Worm (Caenorhabditis elegans): ENCODE data around the gene srbc-55.

DNA sequence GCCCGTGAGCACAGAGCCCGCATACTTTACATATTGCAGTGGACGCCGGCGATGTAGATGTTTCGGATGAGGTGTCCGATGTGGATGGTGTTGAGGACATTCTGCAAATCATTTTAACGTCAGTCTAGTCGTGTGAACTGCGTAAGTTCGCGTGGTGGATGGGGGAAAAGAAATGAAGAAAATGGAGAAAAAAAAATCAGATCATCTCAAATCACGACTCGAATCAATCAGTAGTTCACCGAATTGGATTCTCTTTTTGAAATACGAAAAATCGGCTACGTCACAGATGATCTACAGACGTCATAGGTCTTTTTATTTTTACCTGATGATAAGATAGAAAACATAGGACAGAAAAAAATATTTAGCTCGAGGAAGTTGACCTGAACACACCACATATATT, 46.5 kb upstream of the srbc-55 start, which contains the start of gene nhr-102:
- no peak for TF ChIP-seq flt-1 (GFP tag; IDR thresholded peaks at IDR 0.05)
- TF ChIP-seq ceh-36 (tag; optimal IDR thresholded peaks at IDR 0.05) = no peak
- no peak for TF ChIP-seq ceh-13 (GFP tag; optimal IDR thresholded peaks at IDR 0.05)
- TF ChIP-seq ama-1 (optimal IDR thresholded peaks at IDR 0.05) = no peak
- no peak for TF ChIP-seq scrt-1 (GFP tag; IDR thresholded peaks at IDR 0.05)
- TF ChIP-seq pes-1 (GFP tag; IDR thresholded peaks at IDR 0.05) = no peak
- no peak for TF ChIP-seq hmg-4 (GFP tag; optimal IDR thresholded peaks at IDR 0.05)
- TF ChIP-seq ets-7 (tag; optimal IDR thresholded peaks at IDR 0.05) = no peak
- no peak for TF ChIP-seq hnd-1 (tag; optimal IDR thresholded peaks at IDR 0.05)
- no peak for TF ChIP-seq B0310.2 (tag; optimal IDR thresholded peaks at IDR 0.05)
- no peak for TF ChIP-seq F13C5.2 (tag; optimal IDR thresholded peaks at IDR 0.05)
- TF ChIP-seq tbx-37 (GFP tag; conservative IDR thresholded peaks at IDR 0.05) = no peak
- no peak for TF ChIP-seq aly-1 (tag; optimal IDR thresholded peaks at IDR 0.05)
- no peak for TF ChIP-seq hmbx-1 (tag; optimal IDR thresholded peaks at IDR 0.05)

All from whole organism, early embryonic.